Fruit fly (Drosophila melanogaster) whole organism, embryonic: Measurements from ENCODE around the gene CG14805.

ENCODE experiments used
- ATbp ChIP-seq: fragments of 200-800 bp; sonication (Bioruptor generic); optimal IDR thresholded peaks from 2 replicates; lab custom pipeline; 2017; ENCODE audit warnings: missing biosample characterization, mild to moderate bottlenecking, missing genetic modification characterization, missing genetic modification reagents
- Asciz ChIP-seq: fragments of 200-800 bp; sonication (Bioruptor generic); optimal IDR thresholded peaks from 2 replicates; lab custom pipeline; 2017; ENCODE audit warnings: missing biosample characterization, mild to moderate bottlenecking, missing genetic modification characterization, missing genetic modification reagents
- BEAF-32 ChIP-seq: fragments of 200-800 bp; sonication (Bioruptor generic); optimal IDR thresholded peaks from 3 replicates; lab custom pipeline; 2017; ENCODE audit warnings: missing biosample characterization, missing genetic modification characterization, mild to moderate bottlenecking, moderate library complexity, missing genetic modification reagents
- Blimp-1 ChIP-seq: fragments of 200-800 bp; sonication (Bioruptor generic); optimal IDR thresholded peaks from 3 replicates; lab custom pipeline; 2018; ENCODE audit warnings: missing biosample characterization, missing genetic modification characterization, mild to moderate bottlenecking, moderate library complexity, missing genetic modification reagents
- CG11504 ChIP-seq: fragments of 200-800 bp; sonication (Bioruptor generic); optimal IDR thresholded peaks from 3 replicates; lab custom pipeline; 2019; ENCODE audit warnings: missing biosample characterization, mild to moderate bottlenecking, missing genetic modification characterization, moderate library complexity
- CG12942 ChIP-seq: fragments of 200-800 bp; sonication (Bioruptor generic); optimal IDR thresholded peaks from 3 replicates; lab custom pipeline; 2016; ENCODE audit warnings: missing biosample characterization, missing genetic modification characterization
- CG14441 ChIP-seq: fragments of 200-800 bp; sonication (Bioruptor generic); IDR thresholded peaks from 2 replicates; pipeline ENCODE4 v1.3.6; 2022; ENCODE audit warnings: missing biosample characterization, missing genetic modification characterization
- CG14965 ChIP-seq: fragments of 200-800 bp; sonication (Bioruptor generic); optimal IDR thresholded peaks from 2 replicates; lab custom pipeline; 2016; ENCODE audit warnings: missing biosample characterization, missing genetic modification characterization, borderline replicate concordance
- CG2875 ChIP-seq: fragments of 200-800 bp; sonication (Bioruptor generic); optimal IDR thresholded peaks from 2 replicates; lab custom pipeline; 2017; ENCODE audit warnings: missing biosample characterization, mild to moderate bottlenecking, missing genetic modification characterization, missing genetic modification reagents
- CG31365 ChIP-seq: fragments of 200-800 bp; sonication (Bioruptor generic); optimal IDR thresholded peaks from 2 replicates; lab custom pipeline; 2018; ENCODE audit warnings: missing biosample characterization, mild to moderate bottlenecking, missing genetic modification characterization
- CG3163 ChIP-seq: fragments of 200-800 bp; sonication (Bioruptor generic); optimal IDR thresholded peaks from 3 replicates; lab custom pipeline; 2016; ENCODE audit warnings: missing biosample characterization, missing genetic modification characterization
- CG3407 ChIP-seq: fragments of 200-800 bp; sonication (Bioruptor generic); optimal IDR thresholded peaks from 2 replicates; lab custom pipeline; 2018; ENCODE audit warnings: missing biosample characterization, mild to moderate bottlenecking, missing genetic modification characterization
- CG4282 ChIP-seq: fragments of 200-800 bp; sonication (Bioruptor generic); optimal IDR thresholded peaks from 2 replicates; lab custom pipeline; 2016; ENCODE audit warnings: missing biosample characterization, missing genetic modification characterization
- CG4617 ChIP-seq: fragments of 200-800 bp; sonication (Bioruptor generic); optimal IDR thresholded peaks from 3 replicates; lab custom pipeline; 2016; ENCODE audit warnings: missing biosample characterization, missing genetic modification characterization, borderline replicate concordance
- CG6254 ChIP-seq: fragments of 200-800 bp; sonication (Bioruptor generic); optimal IDR thresholded peaks from 3 replicates; lab custom pipeline; 2017; ENCODE audit warnings: mild to moderate bottlenecking, missing biosample characterization, missing genetic modification reagents, missing genetic modification characterization
- CG6654 ChIP-seq: fragments of 200-800 bp; sonication (Bioruptor generic); optimal IDR thresholded peaks from 2 replicates; lab custom pipeline; 2017; ENCODE audit warnings: missing biosample characterization, mild to moderate bottlenecking, missing genetic modification characterization
- CG6813 ChIP-seq: fragments of 200-800 bp; sonication (Bioruptor generic); optimal IDR thresholded peaks from 2 replicates; lab custom pipeline; 2017; ENCODE audit warnings: missing biosample characterization, missing genetic modification characterization, mild to moderate bottlenecking, moderate library complexity, missing genetic modification reagents
- CG6854 ChIP-seq: fragments of 200-800 bp; sonication (Bioruptor generic); optimal IDR thresholded peaks from 3 replicates; lab custom pipeline; 2017; ENCODE audit warnings: missing biosample characterization, mild to moderate bottlenecking, missing genetic modification characterization
- CG8944 ChIP-seq: fragments of 200-800 bp; sonication (Bioruptor generic); optimal IDR thresholded peaks from 3 replicates; lab custom pipeline; 2016; ENCODE audit warnings: missing biosample characterization, missing genetic modification characterization
- Dfd ChIP-seq, 2 experiments: fragments of >200 bp; optimal IDR thresholded peaks; 2 replicates each; lab custom pipeline; 2017; ENCODE audit warnings: missing biosample characterization in 2 of 2, missing genetic modification characterization in 2 of 2
- Ets65A ChIP-seq: fragments of 200-800 bp; sonication (Bioruptor generic); peaks from one replicate; lab custom pipeline; 2016; ENCODE audit warnings: missing biosample characterization, missing genetic modification characterization
- Hmx ChIP-seq: fragments of 200-800 bp; sonication (Bioruptor generic); optimal IDR thresholded peaks from 2 replicates; lab custom pipeline; 2016; ENCODE audit warnings: missing biosample characterization, missing genetic modification characterization
- Hr3 ChIP-seq: fragments of 200-800 bp; sonication (Bioruptor generic); optimal IDR thresholded peaks from 3 replicates; lab custom pipeline; 2016; ENCODE audit warnings: missing biosample characterization, missing genetic modification characterization
- Hr78 ChIP-seq, 2 experiments: fragments of 200-800 bp in 1 of 2; fragments of >200 bp in 1 of 2; sonication (Bioruptor generic) in 1 of 2; optimal IDR thresholded peaks; 2 replicates each; lab custom pipeline; 2017 to 2019; ENCODE audit warnings: missing biosample characterization in 2 of 2, missing genetic modification characterization in 2 of 2, mild to moderate bottlenecking in 1 of 2, moderate library complexity in 1 of 2
- Lhr ChIP-seq: fragments of 200-800 bp; sonication (Bioruptor generic); optimal IDR thresholded peaks from 3 replicates; lab custom pipeline; 2017; ENCODE audit warnings: mild to moderate bottlenecking, missing biosample characterization, missing genetic modification reagents, missing genetic modification characterization
- Mad ChIP-seq: fragments of 200-800 bp; sonication (Bioruptor generic); optimal IDR thresholded peaks from 2 replicates; lab custom pipeline; 2016; ENCODE audit warnings: missing biosample characterization, missing genetic modification characterization
- Pdp1 ChIP-seq, 2 experiments: fragments of 200-800 bp; sonication (Bioruptor generic); optimal IDR thresholded peaks; 3 replicates each; lab custom pipeline; 2016; ENCODE audit warnings: missing biosample characterization in 2 of 2, missing genetic modification characterization in 2 of 2, mild to moderate bottlenecking in 1 of 2, moderate library complexity in 1 of 2
- Sox102F ChIP-seq: fragments of 200-800 bp; sonication (Bioruptor generic); optimal IDR thresholded peaks from 2 replicates; lab custom pipeline; 2018; ENCODE audit warnings: missing biosample characterization, mild to moderate bottlenecking, missing genetic modification characterization, moderate library complexity
- az2 ChIP-seq: fragments of 200-800 bp; sonication (Bioruptor generic); optimal IDR thresholded peaks from 3 replicates; lab custom pipeline; 2016; ENCODE audit warnings: missing biosample characterization, missing genetic modification characterization
- bigmax ChIP-seq: fragments of 200-800 bp; sonication (Bioruptor generic); optimal IDR thresholded peaks from 2 replicates; lab custom pipeline; 2018; ENCODE audit warnings: missing biosample characterization, mild to moderate bottlenecking, missing genetic modification characterization
- bowl ChIP-seq: fragments of 200-800 bp; sonication (Bioruptor generic); IDR thresholded peaks from 2 replicates; pipeline ENCODE4 v1.3.6; 2022; ENCODE audit warnings: missing biosample characterization, missing genetic modification characterization
- cas ChIP-seq: fragments of 200-800 bp; sonication (Bioruptor generic); IDR thresholded peaks from 2 replicates; pipeline ENCODE4 v1.3.6; 2022; ENCODE audit warnings: missing biosample characterization, missing genetic modification characterization
- chm ChIP-seq: fragments of 200-800 bp; sonication (Bioruptor generic); IDR thresholded peaks from 2 replicates; pipeline ENCODE4 v1.3.6; 2022; ENCODE audit warnings: missing biosample characterization, missing genetic modification characterization
- ems ChIP-seq: fragments of 200-800 bp; sonication (Bioruptor generic); optimal IDR thresholded peaks from 3 replicates; lab custom pipeline; 2016; ENCODE audit warnings: missing biosample characterization, missing genetic modification characterization
- fd96Cb ChIP-seq: fragments of 200-800 bp; sonication (Bioruptor generic); optimal IDR thresholded peaks from 2 replicates; lab custom pipeline; 2018; ENCODE audit warnings: missing biosample characterization, mild to moderate bottlenecking, missing genetic modification characterization, moderate library complexity
- grn ChIP-seq: fragments of 200-800 bp; sonication (Bioruptor generic); optimal IDR thresholded peaks from 3 replicates; lab custom pipeline; 2017; ENCODE audit warnings: missing biosample characterization, missing genetic modification characterization
- gsb ChIP-seq: fragments of 200-800 bp; sonication (Bioruptor generic); IDR thresholded peaks from 2 replicates; pipeline ENCODE4 v1.3.6; 2022; ENCODE audit warnings: missing biosample characterization, missing genetic modification characterization
- lab ChIP-seq: fragments of 200-800 bp; sonication (Bioruptor generic); optimal IDR thresholded peaks from 3 replicates; lab custom pipeline; 2017; ENCODE audit warnings: missing biosample characterization, missing genetic modification characterization, mild to moderate bottlenecking, moderate library complexity, missing genetic modification reagents
- prd ChIP-seq, 3 experiments: fragments of >200 bp in 2 of 3; fragments of 200-800 bp in 1 of 3; sonication (Bioruptor generic) in 1 of 3; optimal IDR thresholded peaks in 2 of 3; IDR thresholded peaks in 1 of 3; 2 replicates in 2 of 3; 3 replicates in 1 of 3; pipeline versions ENCODE4 v1.3.6 to Lab custom; 2017 to 2022; ENCODE audit warnings: missing biosample characterization in 1 of 3, missing genetic modification characterization in 1 of 3
- row ChIP-seq: fragments of 200-800 bp; sonication (Bioruptor generic); IDR thresholded peaks from 3 replicates; pipeline ENCODE4 v1.3.6; 2022; ENCODE audit warnings: missing biosample characterization, missing genetic modification characterization
- salm ChIP-seq: fragments of 200-800 bp; sonication (Bioruptor generic); optimal IDR thresholded peaks from 2 replicates; lab custom pipeline; 2018; ENCODE audit warnings: missing biosample characterization, mild to moderate bottlenecking, missing genetic modification characterization
- shn ChIP-seq: fragments of 200-800 bp; sonication (Bioruptor generic); optimal IDR thresholded peaks from 3 replicates; lab custom pipeline; 2016; ENCODE audit warnings: missing biosample characterization, missing genetic modification characterization

CG14805 gene

DNA sequence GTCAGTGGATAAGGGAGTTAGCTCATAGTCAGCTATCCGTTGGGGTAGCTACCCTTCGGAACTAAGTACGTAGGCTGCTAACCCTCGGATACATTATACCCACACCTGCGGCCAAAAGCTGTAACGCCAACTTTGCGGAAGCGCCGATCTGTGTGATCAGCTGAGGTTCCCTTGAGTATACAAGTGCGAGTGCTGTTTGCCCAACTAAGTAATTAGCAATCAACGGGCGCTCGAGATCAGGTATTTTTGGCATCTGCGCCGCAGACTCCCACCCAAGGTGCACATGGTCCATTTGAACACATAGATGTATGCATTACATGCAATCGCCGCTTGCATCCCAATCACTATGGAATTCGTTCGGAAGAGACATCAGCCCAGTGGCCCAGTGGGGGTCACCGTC lies 23.0 kb upstream of the CG14805 start (continued):
- no peak for TF ChIP-seq Mad (GFP tag; lab: Kevin White, UChicago)
- peak; percentile 9 for TF ChIP-seq CG3407 (GFP tag; lab: Kevin White, UChicago)
- no peak for TF ChIP-seq CG4617 (GFP tag; lab: Kevin White, UChicago)
- peak; percentile 24 for TF ChIP-seq CG4282
- TF ChIP-seq CG8944 (GFP tag; lab: Kevin White, UChicago), result peak; percentile 16
- TF ChIP-seq Lhr (GFP tag; lab: Kevin White, UChicago), result no peak
- peak; percentile 51; the same call in 1 of the 2 replicates for TF ChIP-seq gsb (GFP tag; lab: Robert Waterston, UW)
- peak; percentile 75 for TF ChIP-seq grn (GFP tag; lab: Kevin White, UChicago)
- peak; percentile 52 for TF ChIP-seq CG2875
- no peak for TF ChIP-seq fd96Cb
- TF ChIP-seq CG6254 (GFP tag; lab: Kevin White, UChicago), result no peak
- TF ChIP-seq Asciz, result peak; percentile 54
- TF ChIP-seq ems (GFP tag; lab: Kevin White, UChicago), result peak; percentile 31
- TF ChIP-seq CG31365, result peak; percentile 66
- no peak for TF ChIP-seq salm (tag; lab: Kevin White, UChicago)
- no peak for TF ChIP-seq Dfd (GFP tag; optimal IDR thresholded peaks at IDR 0.05; lab: Kevin White, UChicago)
- peak; percentile 55 for TF ChIP-seq CG12942 (GFP tag; lab: Kevin White, UChicago)
- 0 out of 3 replicates have a peak, but pooled peaks have one; percentile 7 for TF ChIP-seq row
- TF ChIP-seq chm, result no peak
- no peak for TF ChIP-seq bowl
- no peak for TF ChIP-seq az2
- TF ChIP-seq BEAF-32 (GFP tag; lab: Kevin White, UChicago), result no peak
- TF ChIP-seq CG6654 (GFP tag; lab: Kevin White, UChicago), result no peak
- peak; percentile 46 for TF ChIP-seq CG3163 (GFP tag; lab: Kevin White, UChicago)
- no peak for TF ChIP-seq Hmx

DNA sequence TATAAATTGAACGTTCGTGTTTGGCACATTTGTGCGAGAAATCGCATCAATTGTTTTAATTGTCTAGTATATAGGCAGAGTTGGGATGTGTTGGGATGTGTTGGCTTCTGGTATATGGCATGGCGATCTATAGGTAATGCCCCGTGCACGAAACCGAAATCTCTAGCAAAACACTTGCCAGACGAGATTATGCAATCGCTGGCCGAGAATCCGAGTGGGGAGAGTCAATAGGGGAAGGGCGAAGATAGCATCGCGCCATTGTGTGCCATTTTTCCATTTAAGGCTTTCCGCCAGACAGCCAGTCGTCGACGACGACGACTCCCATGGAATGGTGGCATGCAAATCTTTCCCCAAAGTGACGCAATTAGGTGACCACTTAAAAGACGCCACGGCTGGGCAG lies 22.2 kb upstream of the CG14805 start:
- TF ChIP-seq prd (optimal IDR thresholded peaks at IDR 0.05; lab: Kevin White, UChicago) (no peak), prd (GFP tag; IDR thresholded peaks at IDR 0.05; lab: Robert Waterston, UW) (no peak), Ets65A (GFP tag; lab: Kevin White, UChicago) (peak; percentile 62), ATbp (GFP tag; lab: Kevin White, UChicago) (no peak), Sox102F (no peak), Hr78 (GFP tag; optimal IDR thresholded peaks at IDR 0.05; lab: Kevin White, UChicago) (no peak), CG14441 (GFP tag; lab: Robert Waterston, UW) (no peak), shn (GFP tag; lab: Kevin White, UChicago) (no peak), CG6813 (no peak), Pdp1 (GFP tag; optimal IDR thresholded peaks at IDR 0.05; lab: Kevin White, UChicago) (peak in 1 of 2 experiments; percentile 65), Hr3 (no peak), bigmax (GFP tag; lab: Kevin White, UChicago) (no peak)

DNA sequence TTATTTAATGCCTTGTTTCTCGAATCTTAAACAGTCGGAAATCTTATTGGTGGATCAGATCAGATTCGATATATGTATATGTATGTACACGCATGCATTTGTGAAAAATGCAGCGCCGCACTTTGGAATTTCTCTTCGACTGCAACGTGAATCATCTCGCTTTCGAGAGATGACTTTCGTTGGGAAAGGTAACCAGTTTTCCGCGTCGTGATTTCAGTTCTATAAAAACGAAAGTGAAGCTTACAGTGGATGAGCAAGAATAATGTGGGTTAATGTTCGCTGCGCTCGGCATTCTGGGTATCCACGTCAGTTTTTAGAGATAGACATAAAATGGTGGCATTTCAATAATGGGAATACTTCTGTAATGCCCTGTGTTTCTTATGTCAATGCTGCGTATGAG lies 20.5 kb upstream of the CG14805 start:
- TF ChIP-seq CG11504 (tag; lab: Kevin White, UChicago), result no peak
- no peak for TF ChIP-seq CG14965
- peak; percentile 99 for TF ChIP-seq Blimp-1 (GFP tag; lab: Kevin White, UChicago)
- TF ChIP-seq CG6854 (GFP tag; lab: Kevin White, UChicago), result no peak
- no peak for TF ChIP-seq cas (GFP tag; lab: Robert Waterston, UW)
- no peak for TF ChIP-seq lab (GFP tag; lab: Kevin White, UChicago)
- TF ChIP-seq, all 482 proteins: peak for 1
